Fruit fly (Drosophila melanogaster) whole organism, embryonic: ENCODE measurements around the gene Ice2.

Source experiments
- Abd-B ChIP-seq: fragments of 200-800 bp; sonication (Bioruptor generic); optimal IDR thresholded peaks from 2 replicates; lab custom pipeline; 2018; ENCODE audit warnings: missing biosample characterization, mild to moderate bottlenecking, missing genetic modification characterization, moderate library complexity
- Atf-2 ChIP-seq: fragments of 200-800 bp; sonication (Bioruptor generic); optimal IDR thresholded peaks from 2 replicates; lab custom pipeline; 2016; ENCODE audit warnings: missing biosample characterization, missing genetic modification characterization
- BEAF-32 ChIP-seq: fragments of 200-800 bp; sonication (Bioruptor generic); optimal IDR thresholded peaks from 3 replicates; lab custom pipeline; 2017; ENCODE audit warnings: missing biosample characterization, missing genetic modification characterization, mild to moderate bottlenecking, moderate library complexity, missing genetic modification reagents
- CG10366 ChIP-seq: fragments of 200-800 bp; sonication (Bioruptor generic); IDR thresholded peaks from 2 replicates; pipeline ENCODE4 v1.3.6; 2022; ENCODE audit warnings: missing biosample characterization, missing genetic modification characterization
- CG10462 ChIP-seq: fragments of 200-800 bp; sonication (Bioruptor generic); optimal IDR thresholded peaks from 2 replicates; lab custom pipeline; 2016; ENCODE audit warnings: missing biosample characterization, missing genetic modification characterization
- CG11247 ChIP-seq: fragments of 200-800 bp; sonication (Bioruptor generic); IDR thresholded peaks from 2 replicates; pipeline ENCODE4 v1.3.6; 2022; ENCODE audit warnings: missing biosample characterization, missing genetic modification characterization
- CG12299 ChIP-seq: fragments of 200-800 bp; sonication (Bioruptor generic); optimal IDR thresholded peaks from 2 replicates; lab custom pipeline; 2018; ENCODE audit warnings: missing biosample characterization, mild to moderate bottlenecking, missing genetic modification characterization
- CG12769 ChIP-seq: fragments of 200-800 bp; sonication (Bioruptor generic); optimal IDR thresholded peaks from 2 replicates; lab custom pipeline; 2019; ENCODE audit warnings: missing biosample characterization, mild to moderate bottlenecking, missing genetic modification characterization, moderate library complexity
- CG13296 ChIP-seq: fragments of 200-800 bp; sonication (Bioruptor generic); optimal IDR thresholded peaks from 3 replicates; lab custom pipeline; 2018; ENCODE audit warnings: missing biosample characterization, mild to moderate bottlenecking, missing genetic modification characterization
- CG17186 ChIP-seq: fragments of 200-800 bp; sonication (Bioruptor generic); optimal IDR thresholded peaks from 3 replicates; lab custom pipeline; 2017; ENCODE audit warnings: missing biosample characterization, missing genetic modification reagents, missing genetic modification characterization
- CG2875 ChIP-seq: fragments of 200-800 bp; sonication (Bioruptor generic); optimal IDR thresholded peaks from 2 replicates; lab custom pipeline; 2017; ENCODE audit warnings: missing biosample characterization, mild to moderate bottlenecking, missing genetic modification characterization, missing genetic modification reagents
- CG4404 ChIP-seq: fragments of 200-800 bp; sonication (Bioruptor generic); IDR thresholded peaks from 2 replicates; pipeline ENCODE4 v1.3.6; 2022; ENCODE audit warnings: missing biosample characterization, missing genetic modification characterization
- CG4707 ChIP-seq: fragments of 200-800 bp; sonication (Bioruptor generic); optimal IDR thresholded peaks from 2 replicates; lab custom pipeline; 2018; ENCODE audit warnings: missing biosample characterization, mild to moderate bottlenecking, missing genetic modification characterization, moderate library complexity
- CG7963 ChIP-seq: fragments of 200-800 bp; sonication (Bioruptor generic); IDR thresholded peaks from 3 replicates; pipeline ENCODE4 v1.3.6; 2022; ENCODE audit warnings: missing biosample characterization, missing genetic modification characterization; ENCODE audit not compliant: partially characterized antibody
- D ChIP-seq, 2 experiments: fragments of 200-800 bp in 1 of 2; fragments of >200 bp in 1 of 2; sonication (Bioruptor generic) in 1 of 2; optimal IDR thresholded peaks; 2 replicates in 1 of 2; 3 replicates in 1 of 2; lab custom pipeline; 2017; ENCODE audit warnings: mild to moderate bottlenecking in 1 of 2, missing biosample characterization in 1 of 2, missing genetic modification characterization in 1 of 2, missing genetic modification reagents in 1 of 2
- Ets65A ChIP-seq: fragments of 200-800 bp; sonication (Bioruptor generic); peaks from one replicate; lab custom pipeline; 2016; ENCODE audit warnings: missing biosample characterization, missing genetic modification characterization
- Ets97D ChIP-seq: fragments of 200-800 bp; sonication (Bioruptor generic); optimal IDR thresholded peaks from 3 replicates; lab custom pipeline; 2016; ENCODE audit warnings: missing biosample characterization, missing genetic modification characterization
- Fer1 ChIP-seq: fragments of 200-800 bp; sonication (Bioruptor generic); optimal IDR thresholded peaks from 2 replicates; lab custom pipeline; 2017; ENCODE audit warnings: missing biosample characterization, mild to moderate bottlenecking, missing genetic modification characterization
- GATAe ChIP-seq: fragments of 200-800 bp; sonication (Bioruptor generic); conservative IDR thresholded peaks from 2 replicates; pipeline ENCODE4 v1.3.6; 2022; ENCODE audit warnings: missing biosample characterization, missing genetic modification characterization
- HLH3B ChIP-seq: fragments of 200-800 bp; sonication (Bioruptor generic); IDR thresholded peaks from 2 replicates; pipeline ENCODE4 v1.3.6; 2022; ENCODE audit warnings: missing biosample characterization, missing genetic modification characterization
- HmgZ ChIP-seq: fragments of 200-800 bp; sonication (Bioruptor generic); optimal IDR thresholded peaks from 2 replicates; lab custom pipeline; 2018; ENCODE audit warnings: missing biosample characterization, mild to moderate bottlenecking, missing genetic modification characterization
- NK7.1 ChIP-seq: fragments of 200-800 bp; sonication (Bioruptor generic); optimal IDR thresholded peaks from 3 replicates; lab custom pipeline; 2016; ENCODE audit warnings: missing biosample characterization, missing genetic modification characterization
- Nf-YC ChIP-seq: fragments of 200-800 bp; optimal IDR thresholded peaks from 3 replicates; lab custom pipeline; 2019; ENCODE audit warnings: missing biosample characterization, mild to moderate bottlenecking, missing genetic modification characterization, moderate library complexity
- abd-A ChIP-seq: fragments of 200-800 bp; sonication (Bioruptor generic); optimal IDR thresholded peaks from 3 replicates; lab custom pipeline; 2019; ENCODE audit warnings: missing biosample characterization, mild to moderate bottlenecking, missing genetic modification characterization, moderate library complexity
- amos ChIP-seq: fragments of 200-800 bp; sonication (Bioruptor generic); IDR thresholded peaks from 2 replicates; pipeline ENCODE4 v1.3.6; 2022; ENCODE audit warnings: missing biosample characterization, missing genetic modification characterization; ENCODE audit not compliant: partially characterized antibody
- ase ChIP-seq: fragments of 200-800 bp; sonication (Bioruptor generic); IDR thresholded peaks from 3 replicates; pipeline ENCODE4 v1.3.6; 2022; ENCODE audit warnings: missing biosample characterization, missing genetic modification characterization
- chm ChIP-seq: fragments of 200-800 bp; sonication (Bioruptor generic); IDR thresholded peaks from 2 replicates; pipeline ENCODE4 v1.3.6; 2022; ENCODE audit warnings: missing biosample characterization, missing genetic modification characterization
- crol ChIP-seq: fragments of 200-800 bp; sonication (Bioruptor generic); IDR thresholded peaks from 2 replicates; pipeline ENCODE4 v1.3.6; 2022; ENCODE audit warnings: missing biosample characterization, missing genetic modification characterization
- dati ChIP-seq: fragments of 200-800 bp; sonication (Bioruptor generic); IDR thresholded peaks from 2 replicates; pipeline ENCODE4 v1.3.6; 2022; ENCODE audit warnings: missing biosample characterization, missing genetic modification characterization
- ewg ChIP-seq: fragments of 200-800 bp; sonication (Bioruptor generic); optimal IDR thresholded peaks from 3 replicates; lab custom pipeline; 2017; ENCODE audit warnings: mild to moderate bottlenecking, missing biosample characterization, missing genetic modification reagents, missing genetic modification characterization
- fd3F ChIP-seq: fragments of 200-800 bp; sonication (Bioruptor generic); optimal IDR thresholded peaks from 2 replicates; lab custom pipeline; 2018; ENCODE audit warnings: missing biosample characterization, mild to moderate bottlenecking, missing genetic modification characterization, moderate library complexity
- fd96Cb ChIP-seq: fragments of 200-800 bp; sonication (Bioruptor generic); optimal IDR thresholded peaks from 2 replicates; lab custom pipeline; 2018; ENCODE audit warnings: missing biosample characterization, mild to moderate bottlenecking, missing genetic modification characterization, moderate library complexity
- grn ChIP-seq: fragments of 200-800 bp; sonication (Bioruptor generic); optimal IDR thresholded peaks from 3 replicates; lab custom pipeline; 2017; ENCODE audit warnings: missing biosample characterization, missing genetic modification characterization
- hb ChIP-seq: fragments of 200-800 bp; sonication (Bioruptor generic); IDR thresholded peaks from 3 replicates; pipeline ENCODE4 v1.3.6; 2022; ENCODE audit warnings: missing biosample characterization, missing genetic modification characterization; ENCODE audit not compliant: partially characterized antibody
- kni ChIP-seq: fragments of 200-800 bp; sonication (Bioruptor generic); optimal IDR thresholded peaks from 3 replicates; lab custom pipeline; 2017; ENCODE audit warnings: mild to moderate bottlenecking, missing biosample characterization, missing genetic modification reagents, missing genetic modification characterization
- lbe ChIP-seq: fragments of 200-800 bp; sonication (Bioruptor generic); optimal IDR thresholded peaks from 2 replicates; lab custom pipeline; 2016; ENCODE audit warnings: missing biosample characterization, mild to moderate bottlenecking, missing genetic modification characterization
- lola ChIP-seq, 3 experiments: fragments of >200 bp in 2 of 3; fragments of 200-800 bp in 1 of 3; sonication (Bioruptor generic) in 1 of 3; optimal IDR thresholded peaks; 2 replicates each; lab custom pipeline; 2017 to 2019; ENCODE audit warnings: missing biosample characterization in 3 of 3, missing genetic modification characterization in 3 of 3, mild to moderate bottlenecking in 1 of 3, moderate library complexity in 1 of 3
- mam ChIP-seq: fragments of 200-800 bp; sonication (Bioruptor generic); optimal IDR thresholded peaks from 3 replicates; lab custom pipeline; 2016; ENCODE audit warnings: missing biosample characterization, missing genetic modification characterization
- mld ChIP-seq: fragments of 200-800 bp; sonication (Bioruptor generic); IDR thresholded peaks from 3 replicates; pipeline ENCODE4 v1.3.6; 2022; ENCODE audit warnings: missing biosample characterization, missing genetic modification characterization; ENCODE audit not compliant: partially characterized antibody
- pfk ChIP-seq: fragments of 200-800 bp; sonication (Bioruptor generic); optimal IDR thresholded peaks from 2 replicates; lab custom pipeline; 2018; ENCODE audit warnings: missing biosample characterization, mild to moderate bottlenecking, missing genetic modification characterization, moderate library complexity
- repo ChIP-seq: fragments of 200-800 bp; sonication (Bioruptor generic); optimal IDR thresholded peaks from 2 replicates; lab custom pipeline; 2016; ENCODE audit warnings: missing biosample characterization, missing genetic modification characterization
- sqz ChIP-seq: fragments of 200-800 bp; sonication (Bioruptor generic); optimal IDR thresholded peaks from 3 replicates; lab custom pipeline; 2018; ENCODE audit warnings: missing biosample characterization, mild to moderate bottlenecking, missing genetic modification characterization
- unpg ChIP-seq: fragments of 200-800 bp; sonication (Bioruptor generic); optimal IDR thresholded peaks from 3 replicates; lab custom pipeline; 2018; ENCODE audit warnings: missing biosample characterization, mild to moderate bottlenecking, missing genetic modification characterization, moderate library complexity
- vfl ChIP-seq: fragments of 200-800 bp; sonication (Bioruptor generic); optimal IDR thresholded peaks from 2 replicates; lab custom pipeline; 2016; ENCODE audit warnings: missing biosample characterization, missing genetic modification characterization
- wor ChIP-seq: fragments of 200-800 bp; sonication (Bioruptor generic); IDR thresholded peaks from 2 replicates; pipeline ENCODE4 v1.3.6; 2022; ENCODE audit warnings: missing biosample characterization, missing genetic modification characterization

Ice2 gene

DNA sequence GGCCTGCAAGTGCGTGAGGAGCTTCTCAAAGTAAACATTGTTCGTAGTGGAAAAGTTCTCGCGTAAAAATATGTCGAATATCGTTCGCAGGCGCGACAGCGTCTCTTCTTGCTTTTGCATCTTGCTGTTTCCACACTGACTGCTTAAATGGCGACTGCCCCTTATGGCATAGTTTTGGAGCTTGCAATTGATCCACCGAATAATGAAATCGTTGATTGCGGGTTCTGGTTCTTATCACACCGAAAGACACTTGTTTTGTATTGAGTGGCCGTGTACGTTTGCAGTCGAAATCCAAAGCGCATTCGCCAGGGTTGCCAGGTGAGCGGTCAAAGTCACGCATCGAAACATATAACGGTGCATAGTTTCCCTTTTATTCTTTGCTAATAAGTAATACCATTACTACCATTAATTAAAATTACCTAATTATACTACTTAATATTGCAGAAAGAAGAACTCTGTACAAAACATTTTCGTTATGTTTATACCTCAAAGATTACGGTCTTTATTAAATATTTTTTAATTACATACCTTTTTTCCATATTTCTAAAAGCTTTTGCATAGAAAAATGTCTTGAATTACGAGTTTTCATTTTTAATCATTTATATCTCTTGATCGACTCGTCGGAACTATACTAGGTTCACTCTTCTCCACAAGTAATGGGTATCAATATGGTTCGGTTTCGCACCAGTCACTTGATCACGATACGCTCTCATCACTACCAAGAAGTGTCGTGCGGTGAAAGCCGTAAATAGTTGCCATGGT, 28.4 kb upstream of the Ice2 start, which contains the start of the genes CG7044 and Tbc1d22 (continued):
- TF ChIP-seq Atf-2 (GFP tag; lab: Kevin White, UChicago) (no peak), kni (GFP tag; lab: Kevin White, UChicago) (no peak), Nf-YC (tag; lab: Kevin White, UChicago) (peak; percentile 54), unpg (GFP tag; lab: Kevin White, UChicago) (no peak), chm (no peak), CG12299 (no peak), CG4707 (GFP tag; lab: Kevin White, UChicago) (no peak), hb (GFP tag; lab: Robert Waterston, UW) (no peak), CG11247 (GFP tag; lab: Robert Waterston, UW) (no peak), CG10366 (no peak; the same call in 1 of the 2 replicates), D (optimal IDR thresholded peaks at IDR 0.05; lab: Kevin White, UChicago) (no peak), D (GFP tag; optimal IDR thresholded peaks at IDR 0.05; lab: Kevin White, UChicago) (no peak), fd3F (GFP tag; lab: Kevin White, UChicago) (peak; percentile 6), mam (peak; percentile 48), abd-A (tag; lab: Kevin White, UChicago) (no peak), ewg (GFP tag; lab: Kevin White, UChicago) (peak; percentile 15), HmgZ (tag; lab: Kevin White, UChicago) (no peak), Ets97D (GFP tag; lab: Kevin White, UChicago) (peak; percentile 13), CG2875 (no peak), CG7963 (no peak)

DNA sequence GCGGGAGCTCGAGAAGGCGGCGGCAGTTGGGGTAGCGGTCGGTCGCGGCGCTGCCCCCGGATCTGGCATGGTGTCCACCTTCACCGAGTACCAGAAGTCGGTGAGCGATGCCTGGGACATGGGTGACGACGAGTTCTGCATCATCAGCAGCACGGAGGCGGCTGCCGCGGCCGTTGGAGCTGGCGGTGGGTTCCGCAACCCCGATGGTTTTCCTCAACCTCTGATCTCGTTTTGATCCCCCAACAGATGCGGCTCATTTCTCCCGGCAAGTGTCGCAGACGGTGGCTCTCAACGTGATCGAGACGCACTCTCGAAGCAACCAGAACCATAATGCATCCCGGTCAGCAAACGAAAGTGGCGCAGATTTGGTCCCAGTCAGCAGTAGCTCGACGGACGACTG, 27.5 kb upstream of the Ice2 start:
- TF ChIP-seq Ets65A (peak; percentile 93), repo (no peak), mld (GFP tag; lab: Robert Waterston, UW) (0 out of 3 replicates have a peak, but pooled peaks have one; percentile 47), NK7.1 (GFP tag; lab: Kevin White, UChicago) (no peak)

DNA sequence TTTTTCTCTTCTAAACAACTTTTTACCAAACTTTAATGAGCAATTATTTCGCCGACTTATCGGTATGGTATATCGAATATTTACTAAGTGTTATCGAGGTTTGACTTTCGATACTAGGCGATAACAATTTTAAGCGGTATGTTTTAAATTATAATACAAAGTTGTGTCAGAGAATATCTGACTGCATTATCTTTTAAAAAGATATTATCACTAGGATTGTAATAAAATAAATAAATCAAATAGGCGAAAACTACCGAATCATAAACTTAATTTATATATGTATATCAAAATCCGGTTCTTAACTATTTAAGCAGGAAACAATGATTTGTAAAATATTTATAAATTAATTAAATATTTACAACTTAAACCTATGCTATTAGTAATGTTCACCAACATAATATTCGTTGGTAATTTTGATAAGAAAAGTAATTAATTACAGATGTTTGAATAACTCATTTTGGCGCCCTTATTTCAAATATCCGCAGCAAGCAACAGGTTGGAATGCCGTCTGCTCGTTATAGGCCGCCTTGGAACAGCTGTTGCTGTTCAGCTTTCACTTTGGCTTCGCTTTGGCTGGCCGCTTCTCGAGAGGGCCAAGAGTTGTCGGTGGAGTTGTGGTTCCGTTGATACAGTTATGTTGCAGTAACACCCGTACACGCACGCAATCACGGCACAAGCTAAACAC, 22.0 kb upstream of the Ice2 start, which contains the start of the genes Sec15 and rtet:
TSS of gene Sec15 (minus strand) at position 66 of the 685 bp plus-strand sequence.
TSS of gene rtet (plus strand) at position 540 of the 685 bp plus-strand sequence.
- TF ChIP-seq dati (GFP tag; lab: Robert Waterston, UW) = no peak
- TF ChIP-seq Abd-B (GFP tag; lab: Kevin White, UChicago) = peak; percentile 35
- TF ChIP-seq wor (GFP tag; lab: Robert Waterston, UW) = no peak
- peak; percentile 69 for TF ChIP-seq BEAF-32 (GFP tag; lab: Kevin White, UChicago)
- no peak for TF ChIP-seq CG17186 (GFP tag; lab: Kevin White, UChicago)
- TF ChIP-seq CG10462 = no peak
- TF ChIP-seq crol (GFP tag; lab: Robert Waterston, UW) = no peak
- peak; percentile 62 for TF ChIP-seq CG13296
- TF ChIP-seq Ets97D (GFP tag; lab: Kevin White, UChicago) = peak; percentile 17
- no peak for TF ChIP-seq GATAe
- TF ChIP-seq CG12769 (tag; lab: Kevin White, UChicago) = no peak
- peak; percentile 65 for TF ChIP-seq Fer1 (GFP tag; lab: Kevin White, UChicago)
- TF ChIP-seq fd96Cb (tag; lab: Kevin White, UChicago) = peak; percentile 49
- no peak for TF ChIP-seq grn (GFP tag; lab: Kevin White, UChicago)
- TF ChIP-seq lola (GFP tag; optimal IDR thresholded peaks at IDR 0.05; lab: Kevin White, UChicago) = peak in 1 of 3 experiments; percentile 78
- TF ChIP-seq vfl (GFP tag; lab: Kevin White, UChicago) = no peak
- no peak for TF ChIP-seq sqz (GFP tag; lab: Kevin White, UChicago)
- TF ChIP-seq lbe (GFP tag; lab: Kevin White, UChicago) = peak; percentile 7
- TF ChIP-seq HLH3B (GFP tag; lab: Robert Waterston, UW) = peak; percentile 38; the same call in 1 of the 2 replicates
- peak; percentile 40; the same call in 1 of the 2 replicates for TF ChIP-seq amos
- no peak for TF ChIP-seq CG4404 (GFP tag; lab: Robert Waterston, UW)
- peak; percentile 93 for TF ChIP-seq Ets65A
- TF ChIP-seq ase (GFP tag; lab: Robert Waterston, UW) = peak; percentile 39; the same call in 1 of the 3 replicates
- TF ChIP-seq pfk = no peak
